Worm (Caenorhabditis elegans) whole organism, midembryonic: ENCODE results near the gene wnk-1.

Source experiments
- T22C8.4 ChIP-seq: fragments of 200-800 bp; sonication (Bioruptor generic); IDR thresholded peaks from 2 replicates; pipeline ENCODE4 v1.3.6; 2022; ENCODE audit warnings: missing genetic modification characterization, missing compliant biosample characterization
- cog-1 ChIP-seq: sonication (generic microtip); optimal IDR thresholded peaks from 2 replicates; lab custom pipeline; 2016; ENCODE audit warnings: missing genetic modification characterization, missing compliant biosample characterization
- flt-1 ChIP-seq: fragments of 200-800 bp; sonication (Bioruptor generic); IDR thresholded peaks from 2 replicates; pipeline ENCODE4 v1.3.6; 2022; ENCODE audit warnings: missing genetic modification characterization, missing compliant biosample characterization
- klf-2 ChIP-seq: fragments of 200-800 bp; sonication (Bioruptor generic); conservative IDR thresholded peaks from 2 replicates; pipeline ENCODE4 v1.3.6; 2022; ENCODE audit warnings: missing genetic modification reagents, missing genetic modification characterization, missing compliant biosample characterization
- med-1 ChIP-seq: sonication (generic microtip); optimal IDR thresholded peaks from 2 replicates; lab custom pipeline; 2017; ENCODE audit warnings: missing genetic modification characterization, mild to moderate bottlenecking, missing compliant biosample characterization, antibody characterized with exemption, missing genetic modification reagents; ENCODE audit not compliant: insufficient read depth
- ref-1 ChIP-seq: fragments of 200-800 bp; sonication (Bioruptor generic); conservative IDR thresholded peaks from 2 replicates; pipeline ENCODE4 v1.3.6; 2022; ENCODE audit warnings: missing genetic modification reagents, missing genetic modification characterization, missing compliant biosample characterization
- tab-1 ChIP-seq: fragments of 200-800 bp; sonication (Bioruptor generic); IDR thresholded peaks from 2 replicates; pipeline ENCODE4 v1.3.6; 2022; ENCODE audit warnings: missing genetic modification characterization, missing compliant biosample characterization
- ztf-23 ChIP-seq: fragments of 200-800 bp; sonication (Bioruptor generic); IDR thresholded peaks from 2 replicates; pipeline ENCODE4 v1.3.6; 2022; ENCODE audit warnings: missing genetic modification reagents, missing genetic modification characterization, missing compliant biosample characterization
- ztf-29 ChIP-seq: fragments of 200-800 bp; sonication (Bioruptor generic); IDR thresholded peaks from 2 replicates; pipeline ENCODE4 v1.3.6; 2022; ENCODE audit warnings: missing genetic modification reagents, missing genetic modification characterization, missing compliant biosample characterization

wnk-1 gene

ce11 chrIV:9216437-9216836 lies 16.5 kb downstream of the wnk-1 start:
- no peak for TF ChIP-seq T22C8.4 (GFP tag; lab: Robert Waterston, UW)
- TF ChIP-seq tab-1 (GFP tag; lab: Robert Waterston, UW): no peak
- TF ChIP-seq flt-1: 0 out of 2 replicates have a peak, but pooled peaks have one; percentile 11

ce11 chrIV:9216956-9217355 lies 17.1 kb downstream of the wnk-1 start:
- TF ChIP-seq T22C8.4 (GFP tag; lab: Robert Waterston, UW): no peak
- TF ChIP-seq ztf-29: no peak
- TF ChIP-seq klf-2 (GFP tag; lab: Robert Waterston, UW): no peak
- TF ChIP-seq cog-1 (tag; lab: Kevin White, UChicago): no peak
- no peak for TF ChIP-seq tab-1 (GFP tag; lab: Robert Waterston, UW)
- no peak for TF ChIP-seq flt-1
- no peak for TF ChIP-seq ztf-23
- TF ChIP-seq med-1 (GFP tag; lab: Kevin White, UChicago): no peak
- no peak for TF ChIP-seq ref-1

ce11 chrIV:9217426-9217825 lies 17.5 kb downstream of the wnk-1 start, which contains the start of gene C46C2.2:
TSS of gene C46C2.2 (plus strand) at chrIV:9217726.
- TF ChIP-seq ztf-29 (no peak), T22C8.4 (GFP tag; lab: Robert Waterston, UW) (no peak), ref-1 (no peak), cog-1 (tag; lab: Kevin White, UChicago) (no peak), ztf-23 (no peak), med-1 (GFP tag; lab: Kevin White, UChicago) (no peak), klf-2 (GFP tag; lab: Robert Waterston, UW) (no peak), flt-1 (no peak), tab-1 (GFP tag; lab: Robert Waterston, UW) (no peak)

- TF ChIP-seq ztf-29 (no peak), T22C8.4 (GFP tag; lab: Robert Waterston, UW) (no peak), cog-1 (tag; lab: Kevin White, UChicago) (no peak), med-1 (GFP tag; lab: Kevin White, UChicago) (no peak), ref-1 (no peak), ztf-23 (no peak), klf-2 (GFP tag; lab: Robert Waterston, UW) (no peak), tab-1 (GFP tag; lab: Robert Waterston, UW) (no peak)
Observed at ce11 chrIV:9218415-9218814, 18.5 kb downstream of the wnk-1 start.

ce11 chrIV:9224825-9225224 lies 24.9 kb downstream of the wnk-1 start, which contains the start of gene C46C2.3:
TSS of gene C46C2.3 (plus strand) at chrIV:9225125.
- no peak for TF ChIP-seq ref-1
- no peak for TF ChIP-seq klf-2 (GFP tag; lab: Robert Waterston, UW)
- TF ChIP-seq ztf-23: no peak
- TF ChIP-seq med-1 (GFP tag; lab: Kevin White, UChicago): no peak
- no peak for TF ChIP-seq tab-1 (GFP tag; lab: Robert Waterston, UW)
- no peak for TF ChIP-seq flt-1
- no peak for TF ChIP-seq ztf-29
- no peak for TF ChIP-seq T22C8.4 (GFP tag; lab: Robert Waterston, UW)
- TF ChIP-seq cog-1 (tag; lab: Kevin White, UChicago): no peak

- no peak for TF ChIP-seq cog-1 (tag; lab: Kevin White, UChicago)
- no peak for TF ChIP-seq flt-1
- no peak for TF ChIP-seq T22C8.4 (GFP tag; lab: Robert Waterston, UW)
- no peak for TF ChIP-seq ztf-23
- no peak for TF ChIP-seq tab-1 (GFP tag; lab: Robert Waterston, UW)
- TF ChIP-seq ztf-29: no peak
- no peak for TF ChIP-seq ref-1
- TF ChIP-seq med-1 (GFP tag; lab: Kevin White, UChicago): no peak
- TF ChIP-seq klf-2 (GFP tag; lab: Robert Waterston, UW): no peak
Observed at ce11 chrIV:9227650-9228049, 27.7 kb downstream of the wnk-1 start.

- TF ChIP-seq ztf-29: no peak
- no peak for TF ChIP-seq klf-2 (GFP tag; lab: Robert Waterston, UW)
- no peak for TF ChIP-seq ztf-23
- no peak for TF ChIP-seq med-1 (GFP tag; lab: Kevin White, UChicago)
- no peak for TF ChIP-seq tab-1 (GFP tag; lab: Robert Waterston, UW)
- TF ChIP-seq flt-1: no peak
- no peak for TF ChIP-seq cog-1 (tag; lab: Kevin White, UChicago)
Observed at ce11 chrIV:9232421-9233141, 32.7 kb downstream of the wnk-1 start, which contains the start of gene Y11D7A.3. TSS of gene Y11D7A.3 (plus strand) at chrIV:9233091.

- TF ChIP-seq T22C8.4 (GFP tag; lab: Robert Waterston, UW) (no peak), tab-1 (GFP tag; lab: Robert Waterston, UW) (no peak), klf-2 (GFP tag; lab: Robert Waterston, UW) (no peak), med-1 (GFP tag; lab: Kevin White, UChicago) (no peak), flt-1 (no peak), ztf-29 (no peak), cog-1 (tag; lab: Kevin White, UChicago) (no peak), ztf-23 (no peak), ref-1 (no peak)
Observed at ce11 chrIV:9239151-9239550, 39.2 kb downstream of the wnk-1 start.

- TF ChIP-seq med-1 (GFP tag; lab: Kevin White, UChicago) (no peak), ztf-29 (no peak), klf-2 (GFP tag; lab: Robert Waterston, UW) (no peak), T22C8.4 (GFP tag; lab: Robert Waterston, UW) (no peak), ref-1 (no peak)
Observed at ce11 chrIV:9243670-9244069, 43.8 kb downstream of the wnk-1 start, which contains the start of gene rab-28. TSS of gene rab-28 (minus strand) at chrIV:9244012.

- no peak for TF ChIP-seq ztf-29
- no peak for TF ChIP-seq T22C8.4 (GFP tag; lab: Robert Waterston, UW)
- TF ChIP-seq cog-1 (tag; lab: Kevin White, UChicago): no peak
- no peak for TF ChIP-seq tab-1 (GFP tag; lab: Robert Waterston, UW)
- TF ChIP-seq ztf-23: no peak
- TF ChIP-seq flt-1: no peak
- no peak for TF ChIP-seq ref-1
- no peak for TF ChIP-seq med-1 (GFP tag; lab: Kevin White, UChicago)
- no peak for TF ChIP-seq klf-2 (GFP tag; lab: Robert Waterston, UW)
Observed at ce11 chrIV:9245423-9245822, 45.5 kb downstream of the wnk-1 start, which contains the start of gene Y11D7A.5. TSS of gene Y11D7A.5 (minus strand) at chrIV:9245523.
